Worm (Caenorhabditis elegans): ENCODE results near the gene F22E5.17.

F22E5.17 gene

ce11 chrII:2677534-2678168 lies at the start of gene F22E5.17:
F22E5.17 (plus strand) TSS chrII:2678041.
- TF ChIP-seq ceh-43 (GFP tag; optimal IDR thresholded peaks at IDR 0.05) (no peak), ham-2 (GFP tag; optimal IDR thresholded peaks at IDR 0.05) (no peak), mls-2 (tag; optimal IDR thresholded peaks at IDR 0.05) (no peak), mep-1 (tag; optimal IDR thresholded peaks at IDR 0.05) (no peak), nhr-2 (tag; optimal IDR thresholded peaks at IDR 0.05) (no peak), elt-1 (tag; optimal IDR thresholded peaks at IDR 0.05; ENCODE audit: borderline replicate concordance, insufficient read depth) (no peak), bed-3 (GFP tag; optimal IDR thresholded peaks at IDR 0.05) (no peak), sptf-1 (tag; optimal IDR thresholded peaks at IDR 0.05) (no peak), nhr-12 (tag; optimal IDR thresholded peaks at IDR 0.05) (no peak), unc-120 (tag; optimal IDR thresholded peaks at IDR 0.05; ENCODE audit: poor library complexity, severe bottlenecking) (no peak)

DNA sequence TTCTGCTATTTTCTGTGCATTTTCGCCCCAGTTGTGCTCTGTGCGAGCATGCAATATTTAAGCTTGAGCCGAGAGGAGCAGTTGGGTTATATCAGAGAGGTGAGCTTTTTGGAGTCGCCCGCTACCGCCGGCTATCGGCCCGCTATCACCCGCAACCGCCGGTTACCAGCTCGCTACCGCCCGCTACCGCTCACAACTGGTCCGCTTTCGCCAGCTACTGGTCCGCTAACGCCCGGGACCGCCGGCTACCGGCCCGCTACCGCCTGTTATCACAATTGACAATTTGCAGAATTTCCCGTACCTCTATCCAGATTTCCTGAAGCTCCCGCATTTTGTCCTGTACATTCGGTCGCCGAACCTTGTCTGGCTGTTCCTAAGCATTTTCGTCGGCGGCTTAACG lies 49.4 kb upstream of the F22E5.17 start:
- no peak for TF ChIP-seq ztf-11 (tag; optimal IDR thresholded peaks at IDR 0.05)
- TF ChIP-seq flh-1 (GFP tag; optimal IDR thresholded peaks at IDR 0.05): no peak
- TF ChIP-seq ceh-83 (GFP tag; optimal IDR thresholded peaks at IDR 0.05): no peak
- TF ChIP-seq nhr-28 (tag; optimal IDR thresholded peaks at IDR 0.05): no peak
- TF ChIP-seq sptf-1 (tag; optimal IDR thresholded peaks at IDR 0.05): no peak
- TF ChIP-seq elt-3 (tag; optimal IDR thresholded peaks at IDR 0.05): no peak

- TF ChIP-seq lin-13 (tag; optimal IDR thresholded peaks at IDR 0.05) (no peak), mls-2 (tag; optimal IDR thresholded peaks at IDR 0.05) (no peak), cnd-1 (tag; optimal IDR thresholded peaks at IDR 0.05) (no peak), nhr-76 (tag; optimal IDR thresholded peaks at IDR 0.05) (no peak), sptf-1 (tag; optimal IDR thresholded peaks at IDR 0.05) (no peak), ceh-43 (GFP tag; optimal IDR thresholded peaks at IDR 0.05) (no peak), snpc-4 (tag; optimal IDR thresholded peaks at IDR 0.05) (no peak), elt-3 (tag; optimal IDR thresholded peaks at IDR 0.05) (no peak), elt-1 (tag; optimal IDR thresholded peaks at IDR 0.05; ENCODE audit: borderline replicate concordance, insufficient read depth) (no peak), ces-1 (GFP tag; optimal IDR thresholded peaks at IDR 0.05) (no peak), unc-120 (tag; optimal IDR thresholded peaks at IDR 0.05; ENCODE audit: poor library complexity, severe bottlenecking) (no peak), drap-1 (GFP tag; optimal IDR thresholded peaks at IDR 0.05) (no peak), ceh-39 (tag; optimal IDR thresholded peaks at IDR 0.05) (no peak), lin-32 (GFP tag; optimal IDR thresholded peaks at IDR 0.05) (no peak), zip-8 (tag; optimal IDR thresholded peaks at IDR 0.05) (no peak)
These were observed 48.6 kb upstream of the F22E5.17 start, which contains the start of gene sri-37 for ce11 chrII:2629270-2629669. sri-37 (plus strand) TSS chrII:2629570.

ce11 chrII:2631169-2631568 lies 46.7 kb upstream of the F22E5.17 start, which contains the start of gene D2062.1:
D2062.1 (plus strand) TSS chrII:2631469.
- no peak for TF ChIP-seq drap-1 (GFP tag; optimal IDR thresholded peaks at IDR 0.05)
- TF ChIP-seq unc-62 (GFP tag; optimal IDR thresholded peaks at IDR 0.05): no peak
- TF ChIP-seq pha-4 (tag; optimal IDR thresholded peaks at IDR 0.05): no peak
- no peak for TF ChIP-seq unc-120 (tag; optimal IDR thresholded peaks at IDR 0.05; ENCODE audit: poor library complexity, severe bottlenecking)
- no peak for TF ChIP-seq ztf-11 (tag; optimal IDR thresholded peaks at IDR 0.05)
- TF ChIP-seq nhr-12 (tag; optimal IDR thresholded peaks at IDR 0.05): no peak
- TF ChIP-seq ceh-83 (GFP tag; optimal IDR thresholded peaks at IDR 0.05): no peak
- TF ChIP-seq lin-13 (tag; optimal IDR thresholded peaks at IDR 0.05): no peak

- TF ChIP-seq drap-1 (GFP tag; optimal IDR thresholded peaks at IDR 0.05) (no peak), mab-5 (tag; optimal IDR thresholded peaks at IDR 0.05) (no peak), cnd-1 (tag; optimal IDR thresholded peaks at IDR 0.05) (no peak), unc-39 (tag; optimal IDR thresholded peaks at IDR 0.05) (no peak), hlh-1 (tag; optimal IDR thresholded peaks at IDR 0.05) (no peak), bed-3 (GFP tag; optimal IDR thresholded peaks at IDR 0.05) (no peak), mls-2 (tag; optimal IDR thresholded peaks at IDR 0.05) (no peak), M03D4.4 (tag; optimal IDR thresholded peaks at IDR 0.05) (no peak), ceh-83 (GFP tag; optimal IDR thresholded peaks at IDR 0.05) (no peak), elt-3 (tag; optimal IDR thresholded peaks at IDR 0.05) (no peak), ham-2 (GFP tag; optimal IDR thresholded peaks at IDR 0.05) (no peak), mep-1 (tag; optimal IDR thresholded peaks at IDR 0.05) (no peak), ces-1 (GFP tag; optimal IDR thresholded peaks at IDR 0.05) (no peak)
These were observed 40.5 kb upstream of the F22E5.17 start, which contains the start of gene F22E5.21 for ce11 chrII:2637359-2637758. F22E5.21 (minus strand) TSS chrII:2637459.
